Fruit fly (Drosophila melanogaster) Kc167 (cell line): ENCODE data around the gene Reg-2.

ENCODE experiments used
- Myc ChIP-seq: fragments of >200 bp; optimal IDR thresholded peaks from 2 replicates; lab custom pipeline; 2017; ENCODE audit warnings: missing external identifiers
- Sin3A ChIP-seq: fragments of >200 bp; optimal IDR thresholded peaks from 2 replicates; lab custom pipeline; 2018; ENCODE audit warnings: missing external identifiers
- h ChIP-seq: fragments of >200 bp; optimal IDR thresholded peaks from 3 replicates; lab custom pipeline; 2018; ENCODE audit warnings: missing external identifiers
- insv ChIP-seq: fragments of >200 bp; optimal IDR thresholded peaks from 3 replicates; lab custom pipeline; 2018; ENCODE audit warnings: missing external identifiers
- psq ChIP-seq: fragments of >200 bp; optimal IDR thresholded peaks from 2 replicates; lab custom pipeline; 2017; ENCODE audit warnings: missing external identifiers
- ttk ChIP-seq: sonication (Bioruptor generic); optimal IDR thresholded peaks from 2 replicates; lab custom pipeline; 2017; ENCODE audit warnings: missing external identifiers

The Reg-2 gene

dm6 chr3L:601559-602136 is 4.7 kb downstream of the Reg-2 start:
- no peak for TF ChIP-seq Myc (lab: Kevin White, UChicago)

dm6 chr3L:601104-601503 is 5.3 kb downstream of the Reg-2 start:
- TF ChIP-seq insv (lab: Kevin White, UChicago): no peak
- no peak for TF ChIP-seq Sin3A (lab: Kevin White, UChicago)
- TF ChIP-seq psq (lab: Kevin White, UChicago): no peak
- TF ChIP-seq ttk (lab: Kevin White, UChicago): no peak
- TF ChIP-seq Myc (lab: Kevin White, UChicago): no peak
- TF ChIP-seq h (lab: Kevin White, UChicago): no peak

dm6 chr3L:593102-593501 is 13.3 kb downstream of the Reg-2 start, which contains the start of gene MED14:
Gene MED14, plus strand, starts transcription at chr3L:593246.
- TF ChIP-seq ttk (lab: Kevin White, UChicago): no peak

- TF ChIP-seq Sin3A (lab: Kevin White, UChicago) (no peak), insv (lab: Kevin White, UChicago) (no peak), h (lab: Kevin White, UChicago) (no peak), ttk (lab: Kevin White, UChicago) (no peak)
Observed at dm6 chr3L:592251-592650, 14.1 kb downstream of the Reg-2 start.

dm6 chr3L:591370-591769 is 15.0 kb downstream of the Reg-2 start:
- TF ChIP-seq Myc (lab: Kevin White, UChicago) (no peak), h (lab: Kevin White, UChicago) (no peak), ttk (lab: Kevin White, UChicago) (no peak), insv (lab: Kevin White, UChicago) (no peak), psq (lab: Kevin White, UChicago) (no peak), Sin3A (lab: Kevin White, UChicago) (no peak)

- TF ChIP-seq h (lab: Kevin White, UChicago) (no peak), Sin3A (lab: Kevin White, UChicago) (no peak), ttk (lab: Kevin White, UChicago) (no peak), insv (lab: Kevin White, UChicago) (no peak), Myc (lab: Kevin White, UChicago) (no peak), psq (lab: Kevin White, UChicago) (no peak)
Observed at dm6 chr3L:589290-590281, 16.8 kb downstream of the Reg-2 start.

dm6 chr3L:589174-589289 is 17.3 kb downstream of the Reg-2 start, which contains the start of gene Kah:
Gene Kah, minus strand, starts transcription at chr3L:589274.
- no peak for TF ChIP-seq psq (lab: Kevin White, UChicago)
- TF ChIP-seq ttk (lab: Kevin White, UChicago): no peak
- TF ChIP-seq Sin3A (lab: Kevin White, UChicago): no peak
- TF ChIP-seq h (lab: Kevin White, UChicago): no peak
- no peak for TF ChIP-seq Myc (lab: Kevin White, UChicago)
- TF ChIP-seq insv (lab: Kevin White, UChicago): no peak

- TF ChIP-seq insv (lab: Kevin White, UChicago) (no peak), Sin3A (lab: Kevin White, UChicago) (no peak), ttk (lab: Kevin White, UChicago) (no peak), psq (lab: Kevin White, UChicago) (no peak)
Observed at dm6 chr3L:587827-588226, 18.5 kb downstream of the Reg-2 start.

dm6 chr3L:586582-587213 is 19.7 kb downstream of the Reg-2 start:
- TF ChIP-seq ttk (lab: Kevin White, UChicago) (no peak), h (lab: Kevin White, UChicago) (no peak), Myc (lab: Kevin White, UChicago) (no peak), psq (lab: Kevin White, UChicago) (no peak), Sin3A (lab: Kevin White, UChicago) (no peak), insv (lab: Kevin White, UChicago) (no peak)

dm6 chr3L:581037-581436 is 25.3 kb downstream of the Reg-2 start, which contains the start of gene Ppm1:
Gene Ppm1, plus strand, starts transcription at chr3L:581337.
- TF ChIP-seq ttk (lab: Kevin White, UChicago) (no peak), insv (lab: Kevin White, UChicago) (no peak), Myc (lab: Kevin White, UChicago) (no peak), psq (lab: Kevin White, UChicago) (no peak), h (lab: Kevin White, UChicago) (no peak), Sin3A (lab: Kevin White, UChicago) (no peak)

dm6 chr3L:572940-573339 is 33.4 kb downstream of the Reg-2 start:
- TF ChIP-seq insv (lab: Kevin White, UChicago) (no peak), psq (lab: Kevin White, UChicago) (no peak), h (lab: Kevin White, UChicago) (no peak), Sin3A (lab: Kevin White, UChicago) (no peak), Myc (lab: Kevin White, UChicago) (no peak), ttk (lab: Kevin White, UChicago) (no peak)
